Fruit fly (Drosophila melanogaster) whole organism, embryonic: ENCODE measurements around the gene CG7272.

Experiments
- CG10267 ChIP-seq: fragments of 200-800 bp; sonication (Bioruptor generic); optimal IDR thresholded peaks from 2 replicates; lab custom pipeline; 2018; ENCODE audit warnings: missing biosample characterization, mild to moderate bottlenecking, missing genetic modification characterization, moderate library complexity
- CG11398 ChIP-seq: fragments of 200-800 bp; sonication (Bioruptor generic); optimal IDR thresholded peaks from 2 replicates; lab custom pipeline; 2016; ENCODE audit warnings: missing biosample characterization, missing genetic modification characterization
- CG12219 ChIP-seq: fragments of 200-800 bp; sonication (Bioruptor generic); optimal IDR thresholded peaks from 3 replicates; lab custom pipeline; 2018; ENCODE audit warnings: missing biosample characterization, mild to moderate bottlenecking, missing genetic modification characterization
- CG12236 ChIP-seq: fragments of 200-800 bp; sonication (Bioruptor generic); optimal IDR thresholded peaks from 2 replicates; lab custom pipeline; 2016; ENCODE audit warnings: missing biosample characterization, missing genetic modification characterization
- CG13296 ChIP-seq: fragments of 200-800 bp; sonication (Bioruptor generic); optimal IDR thresholded peaks from 3 replicates; lab custom pipeline; 2018; ENCODE audit warnings: missing biosample characterization, mild to moderate bottlenecking, missing genetic modification characterization
- CG13894 ChIP-seq: fragments of 200-800 bp; sonication (Bioruptor generic); optimal IDR thresholded peaks from 3 replicates; lab custom pipeline; 2018; ENCODE audit warnings: missing biosample characterization, mild to moderate bottlenecking, missing genetic modification characterization, moderate library complexity
- CG16779 ChIP-seq: fragments of 200-800 bp; sonication (Bioruptor generic); IDR thresholded peaks from 2 replicates; pipeline ENCODE4 v1.3.6; 2022; ENCODE audit warnings: missing biosample characterization, missing genetic modification characterization
- CG31365 ChIP-seq: fragments of 200-800 bp; sonication (Bioruptor generic); optimal IDR thresholded peaks from 2 replicates; lab custom pipeline; 2018; ENCODE audit warnings: missing biosample characterization, mild to moderate bottlenecking, missing genetic modification characterization
- CG31388 ChIP-seq: fragments of 200-800 bp; sonication (Bioruptor generic); optimal IDR thresholded peaks from 2 replicates; lab custom pipeline; 2016; ENCODE audit warnings: missing biosample characterization, missing genetic modification characterization
- CG33213 ChIP-seq: fragments of 200-800 bp; sonication (Bioruptor generic); optimal IDR thresholded peaks from 3 replicates; lab custom pipeline; 2016; ENCODE audit warnings: missing biosample characterization, missing genetic modification characterization
- CG5180 ChIP-seq: fragments of 200-800 bp; sonication (Bioruptor generic); optimal IDR thresholded peaks from 3 replicates; lab custom pipeline; 2017; ENCODE audit warnings: missing biosample characterization, missing genetic modification characterization, mild to moderate bottlenecking, moderate library complexity, missing genetic modification reagents
- CG5953 ChIP-seq: fragments of 200-800 bp; sonication (Bioruptor generic); IDR thresholded peaks from 2 replicates; pipeline ENCODE4 v1.3.6; 2022; ENCODE audit warnings: missing biosample characterization, missing genetic modification characterization
- CG7271 ChIP-seq: fragments of 200-800 bp; sonication (Bioruptor generic); optimal IDR thresholded peaks from 2 replicates; lab custom pipeline; 2018; ENCODE audit warnings: missing biosample characterization, mild to moderate bottlenecking, missing genetic modification characterization, moderate library complexity
- D19B ChIP-seq: fragments of 200-800 bp; sonication (Bioruptor generic); optimal IDR thresholded peaks from 2 replicates; lab custom pipeline; 2017; ENCODE audit warnings: missing biosample characterization, mild to moderate bottlenecking, missing genetic modification characterization
- Deaf1 ChIP-seq: fragments of 200-800 bp; optimal IDR thresholded peaks from 3 replicates; lab custom pipeline; 2019; ENCODE audit warnings: missing biosample characterization, mild to moderate bottlenecking, missing genetic modification characterization, moderate library complexity
- Dip2 ChIP-seq: fragments of 200-800 bp; sonication (Bioruptor generic); IDR thresholded peaks from 2 replicates; pipeline ENCODE4 v1.3.6; 2022; ENCODE audit warnings: missing biosample characterization, missing genetic modification characterization
- HmgZ ChIP-seq: fragments of 200-800 bp; sonication (Bioruptor generic); optimal IDR thresholded peaks from 2 replicates; lab custom pipeline; 2018; ENCODE audit warnings: missing biosample characterization, mild to moderate bottlenecking, missing genetic modification characterization
- MTF-1 ChIP-seq: fragments of 200-800 bp; sonication (Bioruptor generic); optimal IDR thresholded peaks from 2 replicates; lab custom pipeline; 2018; ENCODE audit warnings: missing biosample characterization, mild to moderate bottlenecking, missing genetic modification characterization, borderline replicate concordance
- NFAT ChIP-seq: fragments of 200-800 bp; sonication (Bioruptor generic); IDR thresholded peaks from 2 replicates; pipeline ENCODE4 v1.3.6; 2022; ENCODE audit warnings: missing biosample characterization, missing genetic modification characterization
- Nf-YC ChIP-seq: fragments of 200-800 bp; optimal IDR thresholded peaks from 3 replicates; lab custom pipeline; 2019; ENCODE audit warnings: missing biosample characterization, mild to moderate bottlenecking, missing genetic modification characterization, moderate library complexity
- PHDP ChIP-seq: fragments of 200-800 bp; sonication (Bioruptor generic); optimal IDR thresholded peaks from 3 replicates; lab custom pipeline; 2018; ENCODE audit warnings: missing biosample characterization, mild to moderate bottlenecking, missing genetic modification characterization, moderate library complexity
- ab ChIP-seq: fragments of 200-800 bp; sonication (Bioruptor generic); optimal IDR thresholded peaks from 2 replicates; lab custom pipeline; 2016; ENCODE audit warnings: missing biosample characterization, missing genetic modification characterization
- abd-A ChIP-seq: fragments of 200-800 bp; sonication (Bioruptor generic); optimal IDR thresholded peaks from 3 replicates; lab custom pipeline; 2019; ENCODE audit warnings: missing biosample characterization, mild to moderate bottlenecking, missing genetic modification characterization, moderate library complexity
- ash1 ChIP-seq: fragments of 200-800 bp; sonication (Bioruptor generic); optimal IDR thresholded peaks from 2 replicates; lab custom pipeline; 2018; ENCODE audit warnings: missing biosample characterization, mild to moderate bottlenecking, missing genetic modification characterization
- ato ChIP-seq: fragments of 200-800 bp; sonication (Bioruptor generic); IDR thresholded peaks from 2 replicates; pipeline ENCODE4 v1.3.6; 2022; ENCODE audit warnings: missing biosample characterization, missing genetic modification characterization; ENCODE audit not compliant: partially characterized antibody
- cg ChIP-seq: fragments of 200-800 bp; sonication (Bioruptor generic); optimal IDR thresholded peaks from 3 replicates; lab custom pipeline; 2019; ENCODE audit warnings: missing biosample characterization, mild to moderate bottlenecking, missing genetic modification characterization, moderate library complexity
- chinmo ChIP-seq: fragments of 200-800 bp; sonication (Bioruptor generic); IDR thresholded peaks from 4 replicates; pipeline ENCODE4 v1.3.6; 2022; ENCODE audit warnings: missing biosample characterization, missing genetic modification characterization; ENCODE audit not compliant: partially characterized antibody
- chn ChIP-seq: fragments of 200-800 bp; sonication (Bioruptor generic); optimal IDR thresholded peaks from 2 replicates; lab custom pipeline; 2016; ENCODE audit warnings: missing biosample characterization, missing genetic modification characterization
- crol ChIP-seq: fragments of 200-800 bp; sonication (Bioruptor generic); IDR thresholded peaks from 2 replicates; pipeline ENCODE4 v1.3.6; 2022; ENCODE audit warnings: missing biosample characterization, missing genetic modification characterization
- danr ChIP-seq: fragments of 200-800 bp; sonication (Bioruptor generic); IDR thresholded peaks from 2 replicates; pipeline ENCODE4 v1.3.6; 2022; ENCODE audit warnings: missing biosample characterization, missing genetic modification characterization
- disco-r ChIP-seq: fragments of 200-800 bp; sonication (Bioruptor generic); optimal IDR thresholded peaks from 2 replicates; lab custom pipeline; 2016; ENCODE audit warnings: missing biosample characterization, missing genetic modification characterization
- dmrt11E ChIP-seq: fragments of 200-800 bp; sonication (Bioruptor generic); optimal IDR thresholded peaks from 3 replicates; lab custom pipeline; 2018; ENCODE audit warnings: missing biosample characterization, mild to moderate bottlenecking, missing genetic modification characterization, moderate library complexity
- en ChIP-seq: fragments of 200-800 bp; sonication (Bioruptor generic); optimal IDR thresholded peaks from 2 replicates; lab custom pipeline; 2016; ENCODE audit warnings: missing biosample characterization, missing genetic modification characterization
- fd3F ChIP-seq: fragments of 200-800 bp; sonication (Bioruptor generic); optimal IDR thresholded peaks from 2 replicates; lab custom pipeline; 2018; ENCODE audit warnings: missing biosample characterization, mild to moderate bottlenecking, missing genetic modification characterization, moderate library complexity
- gt ChIP-seq: fragments of 200-800 bp; sonication (Bioruptor generic); IDR thresholded peaks from 2 replicates; pipeline ENCODE4 v1.3.6; 2022; ENCODE audit warnings: missing biosample characterization, missing genetic modification characterization
- ham ChIP-seq: fragments of 200-800 bp; sonication (Bioruptor generic); IDR thresholded peaks from 2 replicates; pipeline ENCODE4 v1.3.6; 2022; ENCODE audit warnings: missing biosample characterization, missing genetic modification characterization
- her ChIP-seq: fragments of 200-800 bp; sonication (Bioruptor generic); optimal IDR thresholded peaks from 2 replicates; lab custom pipeline; 2016; ENCODE audit warnings: missing biosample characterization, missing genetic modification characterization
- jumu ChIP-seq: fragments of 200-800 bp; sonication (Bioruptor generic); optimal IDR thresholded peaks from 3 replicates; lab custom pipeline; 2016; ENCODE audit warnings: missing biosample characterization, missing genetic modification characterization
- kah ChIP-seq: fragments of 200-800 bp; sonication (Bioruptor generic); optimal IDR thresholded peaks from 2 replicates; lab custom pipeline; 2018; ENCODE audit warnings: missing biosample characterization, mild to moderate bottlenecking, missing genetic modification characterization
- ken ChIP-seq: fragments of 200-800 bp; sonication (Bioruptor generic); IDR thresholded peaks from 3 replicates; pipeline ENCODE4 v1.3.6; 2022; ENCODE audit warnings: missing biosample characterization, missing genetic modification characterization
- lilli ChIP-seq: fragments of 200-800 bp; sonication (Bioruptor generic); optimal IDR thresholded peaks from 3 replicates; lab custom pipeline; 2016; ENCODE audit warnings: missing biosample characterization, missing genetic modification characterization
- nmo ChIP-seq: fragments of 200-800 bp; sonication (Bioruptor generic); optimal IDR thresholded peaks from 2 replicates; lab custom pipeline; 2018; ENCODE audit warnings: missing biosample characterization, mild to moderate bottlenecking, missing genetic modification characterization, moderate library complexity
- onecut ChIP-seq: fragments of 200-800 bp; sonication (Bioruptor generic); IDR thresholded peaks from 2 replicates; pipeline ENCODE4 v1.3.6; 2022; ENCODE audit warnings: missing biosample characterization, missing genetic modification characterization
- pb ChIP-seq: fragments of 200-800 bp; sonication (Bioruptor generic); optimal IDR thresholded peaks from 3 replicates; lab custom pipeline; 2016; ENCODE audit warnings: missing biosample characterization, missing genetic modification characterization
- pho ChIP-seq: fragments of 200-800 bp; sonication (Bioruptor generic); optimal IDR thresholded peaks from 2 replicates; lab custom pipeline; 2016; ENCODE audit warnings: missing biosample characterization, missing genetic modification characterization
- scrt ChIP-seq: fragments of 200-800 bp; sonication (Bioruptor generic); optimal IDR thresholded peaks from 2 replicates; lab custom pipeline; 2018; ENCODE audit warnings: missing biosample characterization, mild to moderate bottlenecking, missing genetic modification characterization, moderate library complexity
- sens ChIP-seq: fragments of 200-800 bp; sonication (Bioruptor generic); peaks from one replicate; lab custom pipeline; 2016; ENCODE audit warnings: missing biosample characterization, missing genetic modification characterization
- sqz ChIP-seq: fragments of 200-800 bp; sonication (Bioruptor generic); optimal IDR thresholded peaks from 3 replicates; lab custom pipeline; 2018; ENCODE audit warnings: missing biosample characterization, mild to moderate bottlenecking, missing genetic modification characterization
- tna ChIP-seq: fragments of 200-800 bp; sonication (Bioruptor generic); IDR thresholded peaks from 2 replicates; pipeline ENCODE4 v1.3.6; 2022; ENCODE audit warnings: missing biosample characterization, missing genetic modification characterization; ENCODE audit not compliant: partially characterized antibody
- tup ChIP-seq: fragments of 200-800 bp; sonication (Bioruptor generic); optimal IDR thresholded peaks from 2 replicates; lab custom pipeline; 2016; ENCODE audit warnings: missing biosample characterization, mild to moderate bottlenecking, missing genetic modification characterization, moderate library complexity
- wor ChIP-seq: fragments of 200-800 bp; sonication (Bioruptor generic); IDR thresholded peaks from 2 replicates; pipeline ENCODE4 v1.3.6; 2022; ENCODE audit warnings: missing biosample characterization, missing genetic modification characterization
- zfh1 ChIP-seq: fragments of 200-800 bp; sonication (Bioruptor generic); IDR thresholded peaks from 3 replicates; pipeline ENCODE4 v1.3.6; 2022; ENCODE audit warnings: missing biosample characterization, missing genetic modification characterization

CG7272 gene

dm6 chr3L:15535800-15536225 lies 35.1 kb downstream of the CG7272 start (continued):
- no peak for TF ChIP-seq fd3F
- no peak for TF ChIP-seq ken (GFP tag; lab: Robert Waterston, UW)
- no peak for TF ChIP-seq CG12219 (GFP tag; lab: Kevin White, UChicago)
- TF ChIP-seq tna = no peak
- no peak for TF ChIP-seq MTF-1 (GFP tag; lab: Kevin White, UChicago)
- TF ChIP-seq HmgZ (tag; lab: Kevin White, UChicago) = no peak
- no peak for TF ChIP-seq CG5953 (GFP tag; lab: Robert Waterston, UW)
- no peak for TF ChIP-seq her (GFP tag; lab: Kevin White, UChicago)
- no peak for TF ChIP-seq gt (GFP tag; lab: Robert Waterston, UW)
- TF ChIP-seq scrt (GFP tag; lab: Kevin White, UChicago) = peak; percentile 95
- TF ChIP-seq danr = no peak
- no peak for TF ChIP-seq CG7271
- TF ChIP-seq onecut = no peak
- no peak for TF ChIP-seq jumu (GFP tag; lab: Kevin White, UChicago)
- peak; percentile 56 for TF ChIP-seq abd-A (tag; lab: Kevin White, UChicago)
- TF ChIP-seq NFAT (GFP tag; lab: Robert Waterston, UW) = no peak
- TF ChIP-seq D19B = no peak
- no peak for TF ChIP-seq ash1
- TF ChIP-seq kah (GFP tag; lab: Kevin White, UChicago) = peak; percentile 83
- TF ChIP-seq ham (GFP tag; lab: Robert Waterston, UW) = no peak
- TF ChIP-seq CG13296 (GFP tag; lab: Kevin White, UChicago) = no peak
- TF ChIP-seq ato (GFP tag; lab: Robert Waterston, UW) = no peak
- no peak for TF ChIP-seq pb (GFP tag; lab: Kevin White, UChicago)
- TF ChIP-seq zfh1 = 0 out of 3 replicates have a peak, but pooled peaks have one; percentile 16
- no peak for TF ChIP-seq nmo (GFP tag; lab: Kevin White, UChicago)
- no peak for TF ChIP-seq CG31365 (tag; lab: Kevin White, UChicago)
- no peak for TF ChIP-seq Deaf1 (tag; lab: Kevin White, UChicago)
- no peak for TF ChIP-seq dmrt11E (tag; lab: Kevin White, UChicago)
- no peak for TF ChIP-seq Dip2
- no peak for TF ChIP-seq disco-r (GFP tag; lab: Kevin White, UChicago)
- peak; percentile 5 for TF ChIP-seq CG13894 (tag; lab: Kevin White, UChicago)
- TF ChIP-seq Nf-YC (tag; lab: Kevin White, UChicago) = peak; percentile 42
- TF ChIP-seq lilli = no peak
- TF ChIP-seq cg = peak; percentile 86
- no peak for TF ChIP-seq chinmo
- no peak for TF ChIP-seq CG10267 (tag; lab: Kevin White, UChicago)
- TF ChIP-seq CG16779 = no peak
- TF ChIP-seq en (GFP tag; lab: Kevin White, UChicago) = no peak
- TF ChIP-seq CG31388 (GFP tag; lab: Kevin White, UChicago) = no peak
- no peak for TF ChIP-seq ab
- TF ChIP-seq chn = no peak
- no peak for TF ChIP-seq PHDP
- no peak for TF ChIP-seq tup (GFP tag; lab: Kevin White, UChicago)
- TF ChIP-seq wor = no peak
- TF ChIP-seq CG12236 = no peak
- TF ChIP-seq sqz (GFP tag; lab: Kevin White, UChicago) = peak; percentile 56
- TF ChIP-seq CG33213 = no peak
- peak; percentile 54 for TF ChIP-seq CG5180 (GFP tag; lab: Kevin White, UChicago)
- no peak for TF ChIP-seq CG11398
- no peak for TF ChIP-seq pho (GFP tag; lab: Kevin White, UChicago)
- no peak for TF ChIP-seq crol (GFP tag; lab: Robert Waterston, UW)
- peak; percentile 38 for TF ChIP-seq sens
